Worm (Caenorhabditis elegans) whole organism, mixed stage, embryonic: ENCODE results near the gene Y15E3A.4.

Source experiments
- M03D4.4 ChIP-seq: sonication (generic microtip); optimal IDR thresholded peaks from 2 replicates; lab custom pipeline; 2017; ENCODE audit warnings: mild to moderate bottlenecking, missing genetic modification characterization, missing compliant biosample characterization
- bed-3 ChIP-seq: fragments of 200-800 bp; sonication (Bioruptor generic); optimal IDR thresholded peaks from 3 replicates; lab custom pipeline; 2018; ENCODE audit warnings: mild to moderate bottlenecking, missing genetic modification characterization, moderate library complexity, missing compliant biosample characterization
- blmp-1 ChIP-seq: fragments of 150-350 bp; optimal IDR thresholded peaks from 2 replicates; lab custom pipeline; 2014; ENCODE audit warnings: missing biosample characterization, missing genetic modification characterization
- ceh-39 ChIP-seq: fragments of 150-350 bp; optimal IDR thresholded peaks from 2 replicates; lab custom pipeline; 2014; ENCODE audit warnings: missing biosample characterization, missing genetic modification characterization
- ceh-43 ChIP-seq: fragments of 200-800 bp; sonication (Bioruptor generic); optimal IDR thresholded peaks from 2 replicates; lab custom pipeline; 2018; ENCODE audit warnings: mild to moderate bottlenecking, missing genetic modification characterization, moderate library complexity, missing compliant biosample characterization
- ceh-83 ChIP-seq: fragments of 200-800 bp; sonication (Bioruptor generic); optimal IDR thresholded peaks from 2 replicates; lab custom pipeline; 2018; ENCODE audit warnings: mild to moderate bottlenecking, missing genetic modification characterization, missing compliant biosample characterization
- ces-1 ChIP-seq: fragments of 150-350 bp; optimal IDR thresholded peaks from 2 replicates; lab custom pipeline; 2014; ENCODE audit warnings: missing biosample characterization, missing genetic modification reagents, missing genetic modification characterization
- cnd-1 ChIP-seq: fragments of 200-800 bp; sonication (Bioruptor generic); optimal IDR thresholded peaks from 2 replicates; lab custom pipeline; 2018; ENCODE audit warnings: mild to moderate bottlenecking, missing genetic modification characterization, missing compliant biosample characterization
- drap-1 ChIP-seq: fragments of 200-800 bp; sonication (Bioruptor generic); optimal IDR thresholded peaks from 3 replicates; lab custom pipeline; 2018; ENCODE audit warnings: mild to moderate bottlenecking, missing genetic modification characterization, missing compliant biosample characterization
- elt-1 ChIP-seq: sonication (generic microtip); optimal IDR thresholded peaks from 2 replicates; lab custom pipeline; 2017; ENCODE audit warnings: missing genetic modification characterization, mild to moderate bottlenecking, missing compliant biosample characterization, antibody characterized with exemption, moderate library complexity, borderline replicate concordance; ENCODE audit not compliant: insufficient read depth
- elt-3 ChIP-seq: fragments of 150-350 bp; optimal IDR thresholded peaks from 2 replicates; lab custom pipeline; 2014; ENCODE audit warnings: missing biosample characterization, missing genetic modification characterization
- flh-1 ChIP-seq: fragments of 200-800 bp; sonication (Bioruptor generic); optimal IDR thresholded peaks from 2 replicates; lab custom pipeline; 2018; ENCODE audit warnings: mild to moderate bottlenecking, missing genetic modification characterization, moderate library complexity, missing compliant biosample characterization
- ham-2 ChIP-seq: fragments of 200-800 bp; sonication (Bioruptor generic); optimal IDR thresholded peaks from 2 replicates; lab custom pipeline; 2018; ENCODE audit warnings: mild to moderate bottlenecking, missing genetic modification characterization, missing compliant biosample characterization
- hlh-1 ChIP-seq: fragments of 150-350 bp; optimal IDR thresholded peaks from 2 replicates; lab custom pipeline; 2014; ENCODE audit warnings: missing biosample characterization, missing genetic modification reagents, missing genetic modification characterization
- lin-13 ChIP-seq: fragments of 150-350 bp; optimal IDR thresholded peaks from 2 replicates; lab custom pipeline; 2014; ENCODE audit warnings: missing biosample characterization, missing genetic modification characterization
- lin-32 ChIP-seq: fragments of 200-800 bp; sonication (Bioruptor generic); optimal IDR thresholded peaks from 2 replicates; lab custom pipeline; 2018; ENCODE audit warnings: mild to moderate bottlenecking, missing genetic modification characterization, missing compliant biosample characterization
- lsy-2 ChIP-seq: fragments of 150-350 bp; optimal IDR thresholded peaks from 2 replicates; lab custom pipeline; 2014; ENCODE audit warnings: missing biosample characterization, missing genetic modification characterization
- mab-5 ChIP-seq: fragments of 150-350 bp; optimal IDR thresholded peaks from 2 replicates; lab custom pipeline; 2014; ENCODE audit warnings: missing biosample characterization, missing genetic modification characterization
- mep-1 ChIP-seq: fragments of 150-350 bp; optimal IDR thresholded peaks from 2 replicates; lab custom pipeline; 2017; ENCODE audit warnings: missing biosample characterization, missing genetic modification reagents, missing genetic modification characterization, inconsistent platforms
- mls-2 ChIP-seq: sonication (generic microtip); optimal IDR thresholded peaks from 2 replicates; lab custom pipeline; 2016; ENCODE audit warnings: mild to moderate bottlenecking, missing genetic modification characterization, moderate library complexity, missing compliant biosample characterization
- nhr-12 ChIP-seq: fragments of 150-350 bp; optimal IDR thresholded peaks from 2 replicates; lab custom pipeline; 2014; ENCODE audit warnings: missing biosample characterization, missing genetic modification characterization
- nhr-2 ChIP-seq: fragments of 150-350 bp; optimal IDR thresholded peaks from 2 replicates; lab custom pipeline; 2014; ENCODE audit warnings: missing biosample characterization, missing genetic modification characterization
- nhr-237 ChIP-seq: fragments of 150-350 bp; optimal IDR thresholded peaks from 2 replicates; lab custom pipeline; 2014; ENCODE audit warnings: missing biosample characterization, missing genetic modification characterization
- nhr-28 ChIP-seq: fragments of 150-350 bp; optimal IDR thresholded peaks from 2 replicates; lab custom pipeline; 2014; ENCODE audit warnings: missing biosample characterization, missing genetic modification characterization
- nhr-76 ChIP-seq: sonication (generic microtip); optimal IDR thresholded peaks from 2 replicates; lab custom pipeline; 2017; ENCODE audit warnings: missing biosample characterization, missing genetic modification characterization
- pha-4 ChIP-seq: fragments of 150-350 bp; optimal IDR thresholded peaks from 2 replicates; lab custom pipeline; 2018; ENCODE audit warnings: missing biosample characterization, missing genetic modification reagents, missing genetic modification characterization
- sem-2 ChIP-seq: fragments of 200-800 bp; sonication (Bioruptor generic); optimal IDR thresholded peaks from 2 replicates; lab custom pipeline; 2018; ENCODE audit warnings: mild to moderate bottlenecking, missing genetic modification characterization, missing compliant biosample characterization
- snpc-4 ChIP-seq: fragments of 150-350 bp; optimal IDR thresholded peaks from 2 replicates; lab custom pipeline; 2014; ENCODE audit warnings: missing biosample characterization, missing genetic modification characterization
- sptf-1 ChIP-seq: sonication (generic microtip); optimal IDR thresholded peaks from 2 replicates; lab custom pipeline; 2017; ENCODE audit warnings: mild to moderate bottlenecking, missing genetic modification characterization, moderate library complexity, missing compliant biosample characterization
- tbx-8 ChIP-seq: fragments of 200-800 bp; sonication (Bioruptor generic); optimal IDR thresholded peaks from 2 replicates; lab custom pipeline; 2018; ENCODE audit warnings: mild to moderate bottlenecking, missing genetic modification characterization, moderate library complexity, missing compliant biosample characterization
- unc-120 ChIP-seq: sonication (generic microtip); optimal IDR thresholded peaks from 2 replicates; lab custom pipeline; 2017; ENCODE audit warnings: missing genetic modification characterization, missing compliant biosample characterization; ENCODE audit not compliant: poor library complexity, severe bottlenecking
- unc-62 ChIP-seq: fragments of 150-350 bp; optimal IDR thresholded peaks from 2 replicates; lab custom pipeline; 2014; ENCODE audit warnings: missing biosample characterization, missing genetic modification reagents, missing genetic modification characterization
- zip-8 ChIP-seq: fragments of 150-350 bp; optimal IDR thresholded peaks from 2 replicates; lab custom pipeline; 2014; ENCODE audit warnings: missing biosample characterization, missing genetic modification characterization
- ztf-11 ChIP-seq: fragments of 150-350 bp; optimal IDR thresholded peaks from 2 replicates; lab custom pipeline; 2014; ENCODE audit warnings: missing biosample characterization, missing genetic modification characterization

Y15E3A.4 gene

DNA sequence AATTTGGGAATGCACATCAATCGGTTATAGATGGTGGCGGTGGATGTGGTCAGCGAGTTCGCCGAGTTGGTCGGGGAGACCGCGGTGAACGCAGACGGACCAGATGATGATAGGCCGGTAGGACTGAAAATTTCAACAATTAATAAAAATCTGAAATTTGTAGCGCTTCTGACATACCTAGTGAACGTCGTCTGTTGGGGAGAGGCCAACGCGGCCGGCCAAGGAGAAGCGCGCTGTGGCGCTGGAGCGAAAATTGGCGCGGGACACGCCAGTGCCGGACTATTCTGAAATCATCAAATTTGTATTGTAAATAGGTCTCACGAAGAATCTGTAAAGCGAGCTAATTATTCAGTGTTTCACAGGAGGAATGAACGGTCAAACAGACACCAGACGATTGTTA is 42.0 kb downstream of the Y15E3A.4 start:
- TF ChIP-seq nhr-2 (tag; lab: Kevin White, UChicago) (no peak), drap-1 (GFP tag; lab: Kevin White, UChicago) (no peak), pha-4 (no peak), lin-32 (no peak), lsy-2 (tag; lab: Kevin White, UChicago) (no peak), nhr-28 (no peak), M03D4.4 (tag; lab: Kevin White, UChicago) (no peak), unc-62 (no peak), mls-2 (tag; lab: Kevin White, UChicago) (no peak), ceh-43 (GFP tag; lab: Kevin White, UChicago) (no peak), mep-1 (tag; lab: Kevin White, UChicago) (no peak), nhr-237 (tag; lab: Kevin White, UChicago) (no peak), tbx-8 (GFP tag; lab: Kevin White, UChicago) (no peak), blmp-1 (no peak), snpc-4 (tag; lab: Kevin White, UChicago) (no peak), zip-8 (tag; lab: Kevin White, UChicago) (no peak), ham-2 (GFP tag; lab: Kevin White, UChicago) (no peak), ceh-83 (GFP tag; lab: Kevin White, UChicago) (no peak), flh-1 (GFP tag; lab: Kevin White, UChicago) (no peak)

DNA sequence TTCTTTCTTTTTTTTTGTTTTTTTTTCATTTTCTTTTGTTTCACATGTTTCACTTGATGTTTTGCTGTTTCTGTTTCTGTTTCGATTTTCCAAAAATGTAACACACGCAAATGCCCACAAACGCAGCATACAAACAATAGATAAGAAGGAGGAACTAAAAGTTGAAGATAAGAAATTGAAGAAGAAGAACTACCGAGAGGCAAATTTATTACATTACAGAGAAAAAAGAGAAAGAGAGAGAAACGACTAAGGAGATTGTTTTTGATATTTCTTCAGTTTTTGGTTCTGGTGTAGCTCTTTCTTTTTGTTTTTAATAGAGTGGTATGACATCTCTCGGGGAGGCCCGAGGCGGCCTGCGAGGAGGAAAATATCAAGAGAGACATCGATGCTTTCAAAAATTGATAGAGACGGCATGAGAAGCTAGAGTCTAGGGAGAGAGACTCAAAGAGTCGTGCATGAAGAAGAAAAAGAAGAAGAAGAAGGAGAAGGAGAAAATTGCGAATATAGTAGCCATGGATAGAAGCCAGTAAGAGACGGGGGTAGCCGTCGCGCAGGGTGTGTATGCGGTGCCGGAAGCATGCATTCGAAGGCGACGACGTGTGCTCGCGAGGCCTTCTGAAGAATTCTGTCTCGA is 42.8 kb downstream of the Y15E3A.4 start:
- TF ChIP-seq mls-2 (tag; lab: Kevin White, UChicago) (peak; percentile 59), M03D4.4 (tag; lab: Kevin White, UChicago) (peak; percentile 34), ces-1 (GFP tag; lab: Kevin White, UChicago) (peak; percentile 51), nhr-76 (tag; lab: Kevin White, UChicago) (no peak), ham-2 (GFP tag; lab: Kevin White, UChicago) (peak; percentile 18), mep-1 (tag; lab: Kevin White, UChicago) (no peak)

- no peak for TF ChIP-seq elt-3 (tag; lab: Kevin White, UChicago)
- no peak for TF ChIP-seq nhr-28
- TF ChIP-seq elt-1 = peak; percentile 85
Measured at ce11 chrX:15374668-15375208, 44.0 kb downstream of the Y15E3A.4 start.

DNA sequence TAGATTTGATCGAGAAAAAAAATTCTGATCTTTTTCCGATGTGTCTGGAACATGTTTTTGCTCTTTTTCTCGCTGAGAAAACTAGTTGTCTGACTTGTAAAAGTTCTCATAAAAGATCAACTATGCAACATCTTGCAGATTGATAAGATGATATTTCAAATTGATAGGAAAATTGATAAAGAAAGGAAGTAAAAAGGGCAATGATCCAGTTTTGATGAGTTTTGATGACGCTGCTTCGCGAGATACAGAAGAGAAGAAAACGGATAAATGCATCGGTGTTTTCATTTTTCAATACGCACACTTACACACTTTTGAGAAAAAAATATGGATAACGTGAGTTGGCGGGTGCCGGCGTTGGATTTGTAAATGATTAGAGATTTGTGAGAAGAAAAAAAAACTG is 44.5 kb downstream of the Y15E3A.4 start:
- no peak for TF ChIP-seq ceh-83 (GFP tag; lab: Kevin White, UChicago)
- no peak for TF ChIP-seq M03D4.4 (tag; lab: Kevin White, UChicago)
- no peak for TF ChIP-seq ces-1 (GFP tag; lab: Kevin White, UChicago)
- no peak for TF ChIP-seq mls-2 (tag; lab: Kevin White, UChicago)
- TF ChIP-seq elt-3 (tag; lab: Kevin White, UChicago) = no peak
- TF ChIP-seq mab-5 (tag; lab: Kevin White, UChicago) = no peak
- TF ChIP-seq ham-2 (GFP tag; lab: Kevin White, UChicago) = no peak
- TF ChIP-seq nhr-2 (tag; lab: Kevin White, UChicago) = no peak
- no peak for TF ChIP-seq bed-3
- TF ChIP-seq hlh-1 (tag; lab: Kevin White, UChicago) = no peak
- TF ChIP-seq drap-1 (GFP tag; lab: Kevin White, UChicago) = no peak
- TF ChIP-seq blmp-1 = no peak
- TF ChIP-seq nhr-237 (tag; lab: Kevin White, UChicago) = no peak
- no peak for TF ChIP-seq lin-32

DNA sequence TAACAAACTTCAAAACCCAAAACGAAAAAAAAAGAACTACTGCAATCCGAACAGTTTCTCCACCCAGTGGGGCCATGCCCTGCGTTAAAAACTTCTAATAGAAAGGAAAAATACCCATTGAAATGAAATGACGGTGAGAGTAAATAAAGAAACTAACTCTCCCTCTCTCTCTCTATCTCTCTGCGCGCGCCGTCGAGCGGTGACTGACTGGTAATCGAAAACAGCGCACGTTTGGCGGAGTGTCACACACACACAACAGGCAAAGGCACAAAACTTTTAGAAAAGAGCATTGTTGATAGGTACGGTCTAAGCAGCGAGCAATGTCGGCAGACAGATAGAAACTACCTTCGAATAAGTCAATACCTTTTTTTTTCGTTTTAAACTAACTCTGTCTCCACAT is 45.8 kb downstream of the Y15E3A.4 start:
- TF ChIP-seq mab-5 (tag; lab: Kevin White, UChicago) (no peak), ztf-11 (no peak), tbx-8 (GFP tag; lab: Kevin White, UChicago) (no peak), nhr-28 (no peak), pha-4 (peak; percentile 63), ceh-39 (tag; lab: Kevin White, UChicago) (no peak)

DNA sequence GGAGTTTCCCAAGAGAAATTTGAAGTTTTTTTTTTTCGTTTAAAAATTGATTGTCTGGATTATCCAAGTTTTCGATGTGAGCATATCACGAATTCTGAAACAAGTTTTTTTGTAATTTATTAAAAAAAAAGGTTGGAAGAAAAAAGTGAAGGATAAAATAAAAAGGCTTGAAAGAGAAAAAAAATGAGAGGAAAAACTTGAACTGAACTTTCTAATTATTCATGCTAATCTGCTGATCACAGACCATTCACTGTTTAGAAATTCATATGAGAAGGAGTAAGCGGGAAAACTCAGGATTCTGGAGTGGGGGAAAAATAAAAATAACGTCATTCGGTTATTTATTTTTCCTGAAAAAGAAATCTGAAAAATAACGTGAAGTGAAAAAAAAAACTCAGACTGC is 47.0 kb downstream of the Y15E3A.4 start, which contains the start of gene svh-5:
Gene svh-5, minus strand, starts transcription at position 101 of the 400 bp plus-strand sequence.
- TF ChIP-seq ceh-83 (GFP tag; lab: Kevin White, UChicago) (no peak), nhr-12 (no peak), flh-1 (GFP tag; lab: Kevin White, UChicago) (no peak), pha-4 (no peak), sptf-1 (tag; lab: Kevin White, UChicago) (no peak), nhr-2 (tag; lab: Kevin White, UChicago) (no peak), zip-8 (tag; lab: Kevin White, UChicago) (no peak), mls-2 (tag; lab: Kevin White, UChicago) (no peak), elt-3 (tag; lab: Kevin White, UChicago) (no peak), lin-32 (no peak), mep-1 (tag; lab: Kevin White, UChicago) (no peak), lsy-2 (tag; lab: Kevin White, UChicago) (no peak), sem-2 (GFP tag; lab: Kevin White, UChicago) (no peak), elt-1 (no peak), cnd-1 (tag; lab: Kevin White, UChicago) (no peak), lin-13 (no peak), unc-120 (tag; lab: Kevin White, UChicago) (no peak)
